Fruit fly (Drosophila melanogaster): ENCODE measurements around the gene escl.

Gene escl

dm6 chr2L:12011682-12012655 is 21.2 kb downstream of the escl start (continued):
- TF ChIP-seq CG11695 (GFP tag; IDR thresholded peaks at IDR 0.05), result no peak
- TF ChIP-seq CG16813 (GFP tag; IDR thresholded peaks at IDR 0.05; ENCODE audit: partially characterized antibody), result no peak
- peak; percentile 68 for TF ChIP-seq HHEX (GFP tag; optimal IDR thresholded peaks at IDR 0.05)
- no peak for TF ChIP-seq CG11456 (GFP tag; IDR thresholded peaks at IDR 0.05)
- TF ChIP-seq CG11560 (tag; IDR thresholded peaks at IDR 0.05), result no peak
- peak; percentile 77 for TF ChIP-seq cad (GFP tag; optimal IDR thresholded peaks at IDR 0.05)
- TF ChIP-seq Pdp1 (GFP tag; optimal IDR thresholded peaks at IDR 0.05), result peak; percentile 72 to 94
- TF ChIP-seq Camta (GFP tag; optimal IDR thresholded peaks at IDR 0.05), result peak; percentile 25
- TF ChIP-seq Spps (tag; optimal IDR thresholded peaks at IDR 0.05), result peak; percentile 8
- TF ChIP-seq CG10209 (GFP tag; optimal IDR thresholded peaks at IDR 0.05), result peak; percentile 67
- TF ChIP-seq nau (GFP tag; optimal IDR thresholded peaks at IDR 0.05), result no peak
- peak; percentile 29 for TF ChIP-seq BEAF-32 (GFP tag; optimal IDR thresholded peaks at IDR 0.05)
- no peak for TF ChIP-seq CG34422 (GFP tag; IDR thresholded peaks at IDR 0.05)
- TF ChIP-seq CG34224 (GFP tag; IDR thresholded peaks at IDR 0.05; ENCODE audit: partially characterized antibody), result no peak
- TF ChIP-seq lov (optimal IDR thresholded peaks at IDR 0.05), result no peak
- no peak for TF ChIP-seq lov (GFP tag; IDR thresholded peaks at IDR 0.05)
- no peak for TF ChIP-seq CG15073 (GFP tag; optimal IDR thresholded peaks at IDR 0.05)
- TF ChIP-seq gfzf (GFP tag; optimal IDR thresholded peaks at IDR 0.05), result peak; percentile 15
- peak; percentile 60 for TF ChIP-seq CG12219 (GFP tag; optimal IDR thresholded peaks at IDR 0.05)
- TF ChIP-seq CG32772 (GFP tag; IDR thresholded peaks at IDR 0.05), result no peak
- TF ChIP-seq Mes4 (GFP tag; optimal IDR thresholded peaks at IDR 0.05), result peak; percentile 54
- TF ChIP-seq twi (tag; optimal IDR thresholded peaks at IDR 0.05), result peak; percentile 25
- TF ChIP-seq Dbx (GFP tag; IDR thresholded peaks at IDR 0.05), result no peak
- peak; percentile 62 for TF ChIP-seq CG15269 (tag; optimal IDR thresholded peaks at IDR 0.05)
- peak; percentile 78 for TF ChIP-seq pb (GFP tag; optimal IDR thresholded peaks at IDR 0.05)
- TF ChIP-seq MTF-1 (GFP tag; optimal IDR thresholded peaks at IDR 0.05; ENCODE audit: borderline replicate concordance), result peak; percentile 86
- TF ChIP-seq pzg (GFP tag; optimal IDR thresholded peaks at IDR 0.05), result peak; percentile 67
- TF ChIP-seq CG33213 (GFP tag; optimal IDR thresholded peaks at IDR 0.05), result peak; percentile 91
- no peak for TF ChIP-seq crol (GFP tag; IDR thresholded peaks at IDR 0.05)
- no peak for TF ChIP-seq ssp (GFP tag; IDR thresholded peaks at IDR 0.05)
- peak; percentile 21 for TF ChIP-seq CG2116 (GFP tag; optimal IDR thresholded peaks at IDR 0.05)
- peak; percentile 77 for TF ChIP-seq Xbp1 (GFP tag; optimal IDR thresholded peaks at IDR 0.05)
- TF ChIP-seq CG10654 (GFP tag; optimal IDR thresholded peaks at IDR 0.05), result peak; percentile 60
- peak; percentile 65 for TF ChIP-seq gem (tag; optimal IDR thresholded peaks at IDR 0.05)
- peak; percentile 60 for TF ChIP-seq CG11723 (GFP tag; optimal IDR thresholded peaks at IDR 0.05)
- TF ChIP-seq CG4617 (GFP tag; optimal IDR thresholded peaks at IDR 0.05; ENCODE audit: borderline replicate concordance), result no peak
- no peak for TF ChIP-seq Sox100B (GFP tag; optimal IDR thresholded peaks at IDR 0.05)
- no peak for TF ChIP-seq Opbp (GFP tag; IDR thresholded peaks at IDR 0.05; ENCODE audit: partially characterized antibody)
- TF ChIP-seq CG8359 (GFP tag; optimal IDR thresholded peaks at IDR 0.05; ENCODE audit: borderline replicate concordance), result peak; percentile 35
- TF ChIP-seq MESR4 (GFP tag; optimal IDR thresholded peaks at IDR 0.05), result peak; percentile 4
- peak; percentile 100 for TF ChIP-seq sd (tag; optimal IDR thresholded peaks at IDR 0.05)
- no peak for TF ChIP-seq unc-4 (GFP tag; IDR thresholded peaks at IDR 0.05; ENCODE audit: partially characterized antibody)
- TF ChIP-seq CG6654 (GFP tag; optimal IDR thresholded peaks at IDR 0.05), result no peak
- TF ChIP-seq stwl (tag; optimal IDR thresholded peaks at IDR 0.05), result peak; percentile 94
- TF ChIP-seq CG9609 (GFP tag; optimal IDR thresholded peaks at IDR 0.05), result peak; percentile 69
- no peak for TF ChIP-seq Xrp1 (GFP tag; IDR thresholded peaks at IDR 0.05)
- TF ChIP-seq Mad (GFP tag; optimal IDR thresholded peaks at IDR 0.05), result peak; percentile 80
- no peak for TF ChIP-seq dati (GFP tag; IDR thresholded peaks at IDR 0.05)

Measured in whole organism, embryonic.